Fruit fly (Drosophila melanogaster): ENCODE results near the gene CG12093.

Gene CG12093

DNA sequence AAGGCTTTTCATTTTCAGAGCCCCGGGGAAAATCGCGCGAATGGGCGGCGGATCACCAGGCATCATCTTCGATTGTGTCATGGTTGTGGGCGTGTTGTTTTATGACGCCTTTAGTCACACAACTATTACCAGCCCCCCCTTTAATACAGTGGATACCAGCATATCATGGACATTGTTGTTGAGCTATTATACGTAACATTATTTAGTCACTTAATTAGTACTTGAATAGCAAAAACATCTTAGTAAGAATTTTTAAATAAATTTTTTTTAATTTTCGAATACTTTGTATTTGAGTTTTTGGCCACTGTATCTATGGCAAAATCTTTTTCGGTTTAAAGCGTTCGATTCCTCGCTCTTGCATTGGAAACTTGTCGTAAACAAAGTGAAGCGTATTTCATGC is 10.0 kb downstream of the CG12093 start (continued):
- peak; percentile 12 for TF ChIP-seq CG30403 (GFP tag; optimal IDR thresholded peaks at IDR 0.05)
- peak; percentile 9 for TF ChIP-seq CG11504 (tag; optimal IDR thresholded peaks at IDR 0.05)
- TF ChIP-seq Stat92E (GFP tag; optimal IDR thresholded peaks at IDR 0.05): no peak
- no peak for TF ChIP-seq NfI (GFP tag; optimal IDR thresholded peaks at IDR 0.05)
- peak; percentile 70; the same call in 2 of the 3 replicates for TF ChIP-seq sr (GFP tag; IDR thresholded peaks at IDR 0.05)
- no peak for TF ChIP-seq CG17385 (GFP tag; optimal IDR thresholded peaks at IDR 0.05)
- no peak for TF ChIP-seq Mad (GFP tag; optimal IDR thresholded peaks at IDR 0.05)
- TF ChIP-seq Aef1 (GFP tag; IDR thresholded peaks at IDR 0.05): no peak
- no peak for TF ChIP-seq her (GFP tag; optimal IDR thresholded peaks at IDR 0.05)
- TF ChIP-seq CG14965 (GFP tag; optimal IDR thresholded peaks at IDR 0.05; ENCODE audit: borderline replicate concordance): no peak
- no peak for TF ChIP-seq CG1647 (GFP tag; optimal IDR thresholded peaks at IDR 0.05)
- TF ChIP-seq CG32772 (GFP tag; IDR thresholded peaks at IDR 0.05): 0 out of 2 replicates have a peak, but pooled peaks have one; percentile 18
- TF ChIP-seq Rfx (GFP tag; IDR thresholded peaks at IDR 0.05): peak; percentile 64
- no peak for TF ChIP-seq Fer2 (tag; optimal IDR thresholded peaks at IDR 0.05)
- TF ChIP-seq CG34422 (GFP tag; IDR thresholded peaks at IDR 0.05): 0 out of 3 replicates have a peak, but pooled peaks have one; percentile 39
- no peak for TF ChIP-seq CG6272 (GFP tag; IDR thresholded peaks at IDR 0.05)
- TF ChIP-seq Fer1 (GFP tag; optimal IDR thresholded peaks at IDR 0.05): no peak
- no peak for TF ChIP-seq CG4617 (GFP tag; optimal IDR thresholded peaks at IDR 0.05; ENCODE audit: borderline replicate concordance)
- TF ChIP-seq CG17802 (tag; optimal IDR thresholded peaks at IDR 0.05): no peak
- TF ChIP-seq HLH4C (GFP tag; IDR thresholded peaks at IDR 0.05; ENCODE audit: partially characterized antibody): no peak
- TF ChIP-seq Ets65A (GFP tag): no peak
- TF ChIP-seq CG8924 (tag; optimal IDR thresholded peaks at IDR 0.05): no peak
- TF ChIP-seq Lhr (GFP tag; optimal IDR thresholded peaks at IDR 0.05): no peak
- TF ChIP-seq CG3726 (GFP tag; IDR thresholded peaks at IDR 0.05): no peak
- TF ChIP-seq Dip2 (GFP tag; IDR thresholded peaks at IDR 0.05): no peak
- TF ChIP-seq CG8765 (GFP tag; IDR thresholded peaks at IDR 0.05): no peak
- no peak for TF ChIP-seq h (optimal IDR thresholded peaks at IDR 0.05)
- TF ChIP-seq hth (optimal IDR thresholded peaks at IDR 0.05): no peak
- no peak for TF ChIP-seq tio (GFP tag; optimal IDR thresholded peaks at IDR 0.05)
- no peak for TF ChIP-seq croc (GFP tag; conservative IDR thresholded peaks at IDR 0.05)
- 0 out of 2 replicates have a peak, but pooled peaks have one; percentile 32 for TF ChIP-seq ssp (GFP tag; IDR thresholded peaks at IDR 0.05)
- peak; percentile 6 for TF ChIP-seq fd96Cb (tag; optimal IDR thresholded peaks at IDR 0.05)
- TF ChIP-seq Doc3 (GFP tag; IDR thresholded peaks at IDR 0.05; ENCODE audit: partially characterized antibody): no peak
- no peak for TF ChIP-seq pum (GFP tag; optimal IDR thresholded peaks at IDR 0.05)
- no peak for TF ChIP-seq maf-S (GFP tag; optimal IDR thresholded peaks at IDR 0.05)
- TF ChIP-seq bigmax (GFP tag; optimal IDR thresholded peaks at IDR 0.05): no peak
- no peak for TF ChIP-seq BtbVII (GFP tag; optimal IDR thresholded peaks at IDR 0.05)
- no peak for TF ChIP-seq ftz-f1 (GFP tag; optimal IDR thresholded peaks at IDR 0.05)
- no peak for TF ChIP-seq sd (tag; optimal IDR thresholded peaks at IDR 0.05)
- no peak for TF ChIP-seq toy (GFP tag; IDR thresholded peaks at IDR 0.05)
- no peak for TF ChIP-seq CG3281 (GFP tag; optimal IDR thresholded peaks at IDR 0.05)
- peak; percentile 60 for TF ChIP-seq Ptx1 (GFP tag; IDR thresholded peaks at IDR 0.05)
- no peak for TF ChIP-seq exex (tag; optimal IDR thresholded peaks at IDR 0.05)
- TF ChIP-seq stc (GFP tag; IDR thresholded peaks at IDR 0.05): peak; percentile 44; the same call in 1 of the 2 replicates
- peak; percentile 52 for TF ChIP-seq seq (GFP tag; IDR thresholded peaks at IDR 0.05)
- no peak for TF ChIP-seq CG30431 (GFP tag; optimal IDR thresholded peaks at IDR 0.05)
- no peak for TF ChIP-seq Atf6 (GFP tag; IDR thresholded peaks at IDR 0.05)
- no peak for TF ChIP-seq Nf-YA (GFP tag; IDR thresholded peaks at IDR 0.05)
- no peak for TF ChIP-seq CG10565 (GFP tag; optimal IDR thresholded peaks at IDR 0.05)
- TF ChIP-seq Mrtf (GFP tag; IDR thresholded peaks at IDR 0.05): peak; percentile 65; the same call in 2 of the 3 replicates
- TF ChIP-seq Bdp1 (GFP tag; optimal IDR thresholded peaks at IDR 0.05): no peak
- no peak for TF ChIP-seq odd (GFP tag; optimal IDR thresholded peaks at IDR 0.05)
